Worm (Caenorhabditis elegans) whole organism, late embryonic: ENCODE measurements around the gene ugt-65.

Experiments used
- ceh-14 ChIP-seq: sonication (generic microtip); optimal IDR thresholded peaks from 2 replicates; lab custom pipeline; 2016; ENCODE audit warnings: missing genotype, missing genetic modification characterization, missing compliant biosample characterization
- ceh-18 ChIP-seq: sonication (generic microtip); optimal IDR thresholded peaks from 2 replicates; lab custom pipeline; 2016; ENCODE audit warnings: missing genetic modification characterization, missing compliant biosample characterization
- ceh-22 ChIP-seq: sonication (generic microtip); optimal IDR thresholded peaks from 2 replicates; lab custom pipeline; 2017; ENCODE audit warnings: missing biosample characterization, missing genetic modification characterization
- fkh-10 ChIP-seq: fragments of 150-350 bp; optimal IDR thresholded peaks from 2 replicates; lab custom pipeline; 2014; ENCODE audit warnings: missing biosample characterization, missing genetic modification reagents, missing genetic modification characterization
- madf-2 ChIP-seq: sonication (generic microtip); optimal IDR thresholded peaks from 2 replicates; lab custom pipeline; 2017; ENCODE audit warnings: missing genetic modification characterization, missing compliant biosample characterization
- pat-9 ChIP-seq: fragments of 200-800 bp; sonication (Bioruptor generic); optimal IDR thresholded peaks from 2 replicates; lab custom pipeline; 2018; ENCODE audit warnings: mild to moderate bottlenecking, missing genetic modification characterization, moderate library complexity, missing compliant biosample characterization
- pha-4 ChIP-seq: fragments of 150-350 bp; optimal IDR thresholded peaks from 2 replicates; lab custom pipeline; 2018; ENCODE audit warnings: missing biosample characterization, missing genetic modification reagents, missing genetic modification characterization
- pqm-1 ChIP-seq: sonication (generic microtip); optimal IDR thresholded peaks from 2 replicates; lab custom pipeline; 2016; ENCODE audit warnings: missing genetic modification characterization, missing compliant biosample characterization
- rnt-1 ChIP-seq: sonication (generic microtip); optimal IDR thresholded peaks from 2 replicates; lab custom pipeline; 2016; ENCODE audit warnings: missing genetic modification characterization, missing compliant biosample characterization
- ztf-16 ChIP-seq: sonication (generic microtip); optimal IDR thresholded peaks from 2 replicates; lab custom pipeline; 2017; ENCODE audit warnings: missing genetic modification characterization, missing compliant biosample characterization

DNA sequence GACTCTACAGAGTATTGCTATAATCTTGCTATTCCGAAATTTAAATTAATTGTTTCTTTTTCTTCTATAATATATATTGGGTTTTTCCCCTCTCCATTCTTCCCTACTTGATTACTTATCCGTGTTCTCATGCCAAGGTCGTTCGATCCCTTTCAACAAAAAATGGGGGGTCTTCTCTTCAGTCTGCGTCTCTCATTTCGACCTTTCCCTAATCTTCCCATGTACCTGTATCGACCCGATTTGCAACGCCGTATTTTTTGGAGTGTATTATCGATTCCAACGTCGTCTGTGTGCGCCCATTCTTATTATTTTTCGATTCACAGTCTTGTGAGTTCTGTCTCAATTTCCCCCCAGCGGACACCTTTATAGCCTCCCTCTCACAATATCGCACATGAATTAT is 47.3 kb downstream of the ugt-65 start:
- TF ChIP-seq fkh-10 (GFP tag; lab: Kevin White, UChicago) (no peak), ceh-18 (tag; lab: Kevin White, UChicago) (no peak), pat-9 (tag; lab: Kevin White, UChicago) (no peak), ceh-22 (tag; lab: Kevin White, UChicago) (no peak), pqm-1 (tag; lab: Kevin White, UChicago) (no peak), ceh-14 (no peak), pha-4 (no peak), ztf-16 (tag; lab: Kevin White, UChicago) (no peak), rnt-1 (tag; lab: Kevin White, UChicago) (no peak), madf-2 (no peak)
